Worm (Caenorhabditis elegans) whole organism, L4 larva: ENCODE measurements around the gene T24D8.6.

Source experiments
- F44E2.7 ChIP-seq: fragments of 200-800 bp; sonication (Bioruptor generic); IDR thresholded peaks from 2 replicates; pipeline ENCODE4 v2.1.2; 2022; ENCODE audit warnings: missing genetic modification characterization, missing compliant biosample characterization
- R02D3.7 ChIP-seq: fragments of 150-350 bp; sonication (generic microtip); optimal IDR thresholded peaks from 3 replicates; lab custom pipeline; 2014; ENCODE audit warnings: missing biosample characterization, missing genetic modification characterization
- aly-2 ChIP-seq: sonication (generic microtip); optimal IDR thresholded peaks from 2 replicates; lab custom pipeline; 2018; ENCODE audit warnings: missing biosample characterization, missing genetic modification characterization
- ama-1 ChIP-seq: fragments of 150-350 bp; optimal IDR thresholded peaks from 2 replicates; lab custom pipeline; 2014; ENCODE audit warnings: inconsistent platforms, mixed read lengths
- nhr-111 ChIP-seq: fragments of 200-800 bp; sonication (Bioruptor generic); optimal IDR thresholded peaks from 2 replicates; lab custom pipeline; 2018; ENCODE audit warnings: mild to moderate bottlenecking, missing genetic modification characterization, missing compliant biosample characterization
- unc-39 ChIP-seq: sonication (generic microtip); optimal IDR thresholded peaks from 2 replicates; lab custom pipeline; 2017; ENCODE audit warnings: missing biosample characterization, missing genetic modification characterization

DNA sequence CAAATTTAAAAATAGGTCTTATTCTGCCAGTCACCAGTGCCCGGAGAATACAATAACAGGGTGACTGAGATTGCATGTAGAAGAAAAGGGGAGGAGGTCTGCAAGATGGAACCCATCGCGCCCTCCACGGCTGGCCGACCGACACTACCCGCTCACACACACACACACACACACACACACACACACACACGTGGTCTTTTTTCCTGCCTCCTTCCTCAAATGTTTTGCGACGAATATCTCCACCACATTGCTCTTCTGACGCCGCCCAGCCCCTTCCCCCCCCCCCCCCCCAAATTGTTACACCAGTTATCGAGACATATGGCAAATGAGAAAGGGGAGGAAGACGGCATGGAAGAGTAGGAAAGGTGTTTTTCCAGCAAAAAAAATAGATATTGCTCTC lies 44.0 kb downstream of the T24D8.6 start:
- TF ChIP-seq R02D3.7 (tag; lab: Kevin White, UChicago) = no peak
- no peak for TF ChIP-seq aly-2 (tag; lab: Kevin White, UChicago)
- no peak for TF ChIP-seq nhr-111 (GFP tag; lab: Kevin White, UChicago)
- TF ChIP-seq unc-39 (tag; lab: Kevin White, UChicago) = no peak
- TF ChIP-seq ama-1 (lab: Kevin White, UChicago) = no peak
- TF ChIP-seq F44E2.7 = no peak
